Fruit fly (Drosophila melanogaster) whole organism, embryonic: Measurements from ENCODE around the gene CG14022.
A peak's percentile ranks its signal among the peaks of the same experiment; 100 is the strongest.

Source experiments
- Aef1 ChIP-seq: fragments of 200-800 bp; sonication (Bioruptor generic); IDR thresholded peaks from 3 replicates; pipeline ENCODE4 v1.3.6; 2022; ENCODE audit warnings: missing biosample characterization, missing genetic modification characterization
- Bteb2 ChIP-seq: fragments of 200-800 bp; sonication (Bioruptor generic); optimal IDR thresholded peaks from 2 replicates; lab custom pipeline; 2016; ENCODE audit warnings: missing biosample characterization, missing genetic modification characterization
- CG10147 ChIP-seq: fragments of 200-800 bp; sonication (Bioruptor generic); optimal IDR thresholded peaks from 2 replicates; lab custom pipeline; 2019; ENCODE audit warnings: missing biosample characterization, mild to moderate bottlenecking, missing genetic modification characterization, moderate library complexity
- CG12104 ChIP-seq: fragments of 200-800 bp; sonication (Bioruptor generic); optimal IDR thresholded peaks from 3 replicates; lab custom pipeline; 2016; ENCODE audit warnings: missing biosample characterization, missing genetic modification characterization
- CG12744 ChIP-seq: fragments of 200-800 bp; sonication (Bioruptor generic); optimal IDR thresholded peaks from 2 replicates; lab custom pipeline; 2016; ENCODE audit warnings: missing biosample characterization, missing genetic modification characterization
- CG13123 ChIP-seq: fragments of 200-800 bp; sonication (Bioruptor generic); optimal IDR thresholded peaks from 2 replicates; lab custom pipeline; 2016; ENCODE audit warnings: missing biosample characterization, missing genetic modification characterization
- CG13775 ChIP-seq: fragments of 200-800 bp; sonication (Bioruptor generic); optimal IDR thresholded peaks from 3 replicates; lab custom pipeline; 2017; ENCODE audit warnings: missing biosample characterization, mild to moderate bottlenecking, missing genetic modification characterization
- CG14710 ChIP-seq: fragments of 200-800 bp; sonication (Bioruptor generic); optimal IDR thresholded peaks from 3 replicates; lab custom pipeline; 2019; ENCODE audit warnings: missing biosample characterization, mild to moderate bottlenecking, missing genetic modification characterization, moderate library complexity
- CG2678 ChIP-seq: fragments of 200-800 bp; sonication (Bioruptor generic); optimal IDR thresholded peaks from 3 replicates; lab custom pipeline; 2019; ENCODE audit warnings: missing biosample characterization, mild to moderate bottlenecking, missing genetic modification characterization, moderate library complexity
- CG2889 ChIP-seq: fragments of 200-800 bp; sonication (Bioruptor generic); IDR thresholded peaks from 3 replicates; pipeline ENCODE4 v1.3.6; 2022; ENCODE audit warnings: missing biosample characterization, missing genetic modification characterization
- CG32767 ChIP-seq: fragments of 200-800 bp; sonication (Bioruptor generic); IDR thresholded peaks from 2 replicates; pipeline ENCODE4 v1.3.6; 2022; ENCODE audit warnings: missing biosample characterization, missing genetic modification characterization
- CG4360 ChIP-seq: fragments of 200-800 bp; sonication (Bioruptor generic); IDR thresholded peaks from 2 replicates; pipeline ENCODE4 v1.3.6; 2022; ENCODE audit warnings: missing biosample characterization, missing genetic modification characterization
- CG4820 ChIP-seq: fragments of 200-800 bp; sonication (Bioruptor generic); optimal IDR thresholded peaks from 3 replicates; lab custom pipeline; 2016; ENCODE audit warnings: missing biosample characterization, missing genetic modification characterization
- CG5180 ChIP-seq: fragments of 200-800 bp; sonication (Bioruptor generic); optimal IDR thresholded peaks from 3 replicates; lab custom pipeline; 2017; ENCODE audit warnings: missing biosample characterization, missing genetic modification characterization, mild to moderate bottlenecking, moderate library complexity, missing genetic modification reagents
- CG6683 ChIP-seq: fragments of 200-800 bp; sonication (Bioruptor generic); optimal IDR thresholded peaks from 2 replicates; lab custom pipeline; 2017; ENCODE audit warnings: missing biosample characterization, mild to moderate bottlenecking, missing genetic modification characterization, missing genetic modification reagents
- CG7271 ChIP-seq: fragments of 200-800 bp; sonication (Bioruptor generic); optimal IDR thresholded peaks from 2 replicates; lab custom pipeline; 2018; ENCODE audit warnings: missing biosample characterization, mild to moderate bottlenecking, missing genetic modification characterization, moderate library complexity
- CG8388 ChIP-seq: fragments of 200-800 bp; sonication (Bioruptor generic); optimal IDR thresholded peaks from 2 replicates; lab custom pipeline; 2019; ENCODE audit warnings: missing biosample characterization, mild to moderate bottlenecking, missing genetic modification characterization, moderate library complexity
- D ChIP-seq, 2 experiments: fragments of 200-800 bp in 1 of 2; fragments of >200 bp in 1 of 2; sonication (Bioruptor generic) in 1 of 2; optimal IDR thresholded peaks; 2 replicates in 1 of 2; 3 replicates in 1 of 2; lab custom pipeline; 2017; ENCODE audit warnings: mild to moderate bottlenecking in 1 of 2, missing biosample characterization in 1 of 2, missing genetic modification characterization in 1 of 2, missing genetic modification reagents in 1 of 2
- Dbx ChIP-seq: fragments of 200-800 bp; sonication (Bioruptor generic); IDR thresholded peaks from 3 replicates; pipeline ENCODE4 v1.3.6; 2022; ENCODE audit warnings: missing biosample characterization, missing genetic modification characterization
- Dp ChIP-seq: fragments of 200-800 bp; sonication (Bioruptor generic); optimal IDR thresholded peaks from 2 replicates; lab custom pipeline; 2018; ENCODE audit warnings: missing biosample characterization, mild to moderate bottlenecking, missing genetic modification characterization, moderate library complexity
- Drgx ChIP-seq: fragments of 200-800 bp; sonication (Bioruptor generic); IDR thresholded peaks from 2 replicates; pipeline ENCODE4 v1.3.6; 2022; ENCODE audit warnings: missing biosample characterization, missing genetic modification characterization
- HHEX ChIP-seq: fragments of 200-800 bp; sonication (Bioruptor generic); optimal IDR thresholded peaks from 3 replicates; lab custom pipeline; 2017; ENCODE audit warnings: missing biosample characterization, mild to moderate bottlenecking, missing genetic modification characterization, missing genetic modification reagents
- Hmr ChIP-seq: fragments of 200-800 bp; sonication (Bioruptor generic); optimal IDR thresholded peaks from 3 replicates; lab custom pipeline; 2017; ENCODE audit warnings: mild to moderate bottlenecking, missing biosample characterization, missing genetic modification reagents, missing genetic modification characterization
- Hr3 ChIP-seq: fragments of 200-800 bp; sonication (Bioruptor generic); optimal IDR thresholded peaks from 3 replicates; lab custom pipeline; 2016; ENCODE audit warnings: missing biosample characterization, missing genetic modification characterization
- Hr51 ChIP-seq, 2 experiments: fragments of 200-800 bp; sonication (Bioruptor generic); optimal IDR thresholded peaks; 2 replicates in 1 of 2; 3 replicates in 1 of 2; lab custom pipeline; 2016 to 2018; ENCODE audit warnings: missing biosample characterization in 2 of 2, missing genetic modification characterization in 2 of 2, mild to moderate bottlenecking in 1 of 2, moderate library complexity in 1 of 2
- Lhr ChIP-seq: fragments of 200-800 bp; sonication (Bioruptor generic); optimal IDR thresholded peaks from 3 replicates; lab custom pipeline; 2017; ENCODE audit warnings: mild to moderate bottlenecking, missing biosample characterization, missing genetic modification reagents, missing genetic modification characterization
- MESR4 ChIP-seq: fragments of 200-800 bp; sonication (Bioruptor generic); optimal IDR thresholded peaks from 2 replicates; lab custom pipeline; 2018; ENCODE audit warnings: missing biosample characterization, mild to moderate bottlenecking, missing genetic modification characterization, moderate library complexity
- Mes4 ChIP-seq: fragments of 200-800 bp; sonication (Bioruptor generic); optimal IDR thresholded peaks from 2 replicates; lab custom pipeline; 2016; ENCODE audit warnings: missing biosample characterization, missing genetic modification characterization
- Nf-YC ChIP-seq: fragments of 200-800 bp; optimal IDR thresholded peaks from 3 replicates; lab custom pipeline; 2019; ENCODE audit warnings: missing biosample characterization, mild to moderate bottlenecking, missing genetic modification characterization, moderate library complexity
- NfI ChIP-seq: fragments of 200-800 bp; sonication (Bioruptor generic); optimal IDR thresholded peaks from 3 replicates; lab custom pipeline; 2018; ENCODE audit warnings: missing biosample characterization, mild to moderate bottlenecking, missing genetic modification characterization, moderate library complexity
- amos ChIP-seq: fragments of 200-800 bp; sonication (Bioruptor generic); IDR thresholded peaks from 2 replicates; pipeline ENCODE4 v1.3.6; 2022; ENCODE audit warnings: missing biosample characterization, missing genetic modification characterization; ENCODE audit not compliant: partially characterized antibody
- aop ChIP-seq: fragments of 200-800 bp; sonication (Bioruptor generic); IDR thresholded peaks from 2 replicates; pipeline ENCODE4 v1.3.6; 2022; ENCODE audit warnings: missing biosample characterization, missing genetic modification characterization
- ase ChIP-seq: fragments of 200-800 bp; sonication (Bioruptor generic); IDR thresholded peaks from 3 replicates; pipeline ENCODE4 v1.3.6; 2022; ENCODE audit warnings: missing biosample characterization, missing genetic modification characterization
- chn ChIP-seq: fragments of 200-800 bp; sonication (Bioruptor generic); optimal IDR thresholded peaks from 2 replicates; lab custom pipeline; 2016; ENCODE audit warnings: missing biosample characterization, missing genetic modification characterization
- dimm ChIP-seq: fragments of 200-800 bp; sonication (Bioruptor generic); IDR thresholded peaks from 2 replicates; pipeline ENCODE4 v1.3.6; 2022; ENCODE audit warnings: missing biosample characterization, missing genetic modification characterization
- dmrt11E ChIP-seq: fragments of 200-800 bp; sonication (Bioruptor generic); optimal IDR thresholded peaks from 3 replicates; lab custom pipeline; 2018; ENCODE audit warnings: missing biosample characterization, mild to moderate bottlenecking, missing genetic modification characterization, moderate library complexity
- esg ChIP-seq: fragments of 200-800 bp; sonication (Bioruptor generic); conservative IDR thresholded peaks from 2 replicates; pipeline ENCODE4 v1.3.6; 2022; ENCODE audit warnings: missing biosample characterization, missing genetic modification characterization
- eve ChIP-seq, 2 experiments: fragments of >200 bp; optimal IDR thresholded peaks; 2 replicates each; lab custom pipeline; 2017; ENCODE audit warnings: missing biosample characterization in 2 of 2, missing genetic modification characterization in 2 of 2
- eyg ChIP-seq: fragments of 200-800 bp; sonication (Bioruptor generic); optimal IDR thresholded peaks from 3 replicates; lab custom pipeline; 2016; ENCODE audit warnings: missing biosample characterization, missing genetic modification characterization
- fru ChIP-seq: fragments of >200 bp; optimal IDR thresholded peaks from 2 replicates; lab custom pipeline; 2017
- fu2 ChIP-seq: fragments of 200-800 bp; sonication (Bioruptor generic); optimal IDR thresholded peaks from 2 replicates; lab custom pipeline; 2016; ENCODE audit warnings: missing biosample characterization, missing genetic modification characterization
- gsb ChIP-seq: fragments of 200-800 bp; sonication (Bioruptor generic); IDR thresholded peaks from 2 replicates; pipeline ENCODE4 v1.3.6; 2022; ENCODE audit warnings: missing biosample characterization, missing genetic modification characterization
- pho ChIP-seq: fragments of 200-800 bp; sonication (Bioruptor generic); optimal IDR thresholded peaks from 2 replicates; lab custom pipeline; 2016; ENCODE audit warnings: missing biosample characterization, missing genetic modification characterization
- shn ChIP-seq: fragments of 200-800 bp; sonication (Bioruptor generic); optimal IDR thresholded peaks from 3 replicates; lab custom pipeline; 2016; ENCODE audit warnings: missing biosample characterization, missing genetic modification characterization
- sisA ChIP-seq: fragments of 200-800 bp; sonication (Bioruptor generic); IDR thresholded peaks from 2 replicates; pipeline ENCODE4 v1.3.6; 2022; ENCODE audit warnings: missing biosample characterization, missing genetic modification characterization
- so ChIP-seq: fragments of 200-800 bp; sonication (Bioruptor generic); IDR thresholded peaks from 3 replicates; pipeline ENCODE4 v1.3.6; 2022; ENCODE audit warnings: missing biosample characterization, missing genetic modification characterization
- tna ChIP-seq: fragments of 200-800 bp; sonication (Bioruptor generic); IDR thresholded peaks from 2 replicates; pipeline ENCODE4 v1.3.6; 2022; ENCODE audit warnings: missing biosample characterization, missing genetic modification characterization; ENCODE audit not compliant: partially characterized antibody
- unpg ChIP-seq: fragments of 200-800 bp; sonication (Bioruptor generic); optimal IDR thresholded peaks from 3 replicates; lab custom pipeline; 2018; ENCODE audit warnings: missing biosample characterization, mild to moderate bottlenecking, missing genetic modification characterization, moderate library complexity
- wor ChIP-seq: fragments of 200-800 bp; sonication (Bioruptor generic); IDR thresholded peaks from 2 replicates; pipeline ENCODE4 v1.3.6; 2022; ENCODE audit warnings: missing biosample characterization, missing genetic modification characterization

The CG14022 gene

DNA sequence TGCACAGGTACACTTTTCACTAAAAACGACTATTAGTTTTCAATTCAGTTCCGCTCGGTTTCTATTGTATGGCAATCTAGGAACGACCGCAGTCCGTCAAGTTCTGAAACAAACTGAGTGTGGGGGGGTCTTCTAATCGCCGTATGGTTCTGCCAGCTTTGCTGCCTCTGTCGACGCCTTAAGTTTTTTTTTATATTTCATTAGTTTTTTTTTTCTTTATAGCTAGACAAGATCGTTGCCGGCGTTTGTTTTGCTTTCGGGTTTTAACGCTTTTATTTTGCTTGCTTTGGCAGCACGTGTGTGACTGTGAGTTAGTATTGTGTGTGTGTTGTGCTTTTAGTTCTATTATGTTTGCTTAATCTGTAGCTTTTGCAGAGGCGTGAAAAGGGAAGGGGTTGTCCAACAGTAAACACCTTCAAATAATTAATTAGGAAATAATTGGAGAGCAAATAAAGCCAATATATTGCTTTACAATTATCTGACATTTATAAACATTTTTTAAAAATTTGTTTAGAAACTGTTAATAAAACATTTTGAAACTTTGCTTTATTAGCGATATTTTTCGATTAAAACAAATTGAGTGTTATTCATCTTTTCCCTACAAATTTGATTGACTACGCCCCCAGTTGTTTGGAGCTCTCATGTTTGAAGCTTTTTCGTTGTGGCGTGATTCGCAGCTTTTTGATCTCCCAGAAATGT, 13.6 kb upstream of the CG14022 start, which contains the start of gene Acsf2 (continued):
- TF ChIP-seq D (optimal IDR thresholded peaks at IDR 0.05; lab: Kevin White, UChicago) (no peak), D (GFP tag; optimal IDR thresholded peaks at IDR 0.05; lab: Kevin White, UChicago) (peak; percentile 33), CG2678 (peak; percentile 99), Hr51 (GFP tag; optimal IDR thresholded peaks at IDR 0.05; lab: Kevin White, UChicago) (peak; percentile 95 to 97), ase (GFP tag; lab: Robert Waterston, UW) (peak; percentile 84), CG12744 (GFP tag; lab: Kevin White, UChicago) (peak; percentile 95), CG13123 (GFP tag; lab: Kevin White, UChicago) (peak; percentile 75), unpg (GFP tag; lab: Kevin White, UChicago) (peak; percentile 95), Dp (GFP tag; lab: Kevin White, UChicago) (peak; percentile 6), CG6683 (GFP tag; lab: Kevin White, UChicago) (peak; percentile 95), Bteb2 (GFP tag; lab: Kevin White, UChicago) (peak; percentile 96), pho (GFP tag; lab: Kevin White, UChicago) (peak; percentile 99), CG5180 (peak; percentile 80), CG4820 (GFP tag; lab: Kevin White, UChicago) (peak; percentile 83), CG10147 (GFP tag; lab: Kevin White, UChicago) (peak; percentile 99), Hr3 (peak; percentile 93), amos (GFP tag; lab: Robert Waterston, UW) (no peak; the same call in 1 of the 2 replicates), dimm (GFP tag; lab: Robert Waterston, UW) (peak; percentile 76), eve (GFP tag; optimal IDR thresholded peaks at IDR 0.05; lab: Kevin White, UChicago) (peak in 1 of 2 experiments; percentile 89), NfI (GFP tag; lab: Kevin White, UChicago) (peak; percentile 96), Aef1 (GFP tag; lab: Robert Waterston, UW) (peak; percentile 96), CG32767 (GFP tag; lab: Robert Waterston, UW) (peak; percentile 91), eyg (GFP tag; lab: Kevin White, UChicago) (peak; percentile 90), so (peak; percentile 95), tna (GFP tag; lab: Robert Waterston, UW) (no peak), esg (GFP tag; lab: Robert Waterston, UW) (peak; percentile 93), MESR4 (GFP tag; lab: Kevin White, UChicago) (peak; percentile 14), CG2889 (GFP tag; lab: Robert Waterston, UW) (peak; percentile 90), Drgx (peak; percentile 96), shn (GFP tag; lab: Kevin White, UChicago) (peak; percentile 94), wor (peak; percentile 76), Dbx (GFP tag; lab: Robert Waterston, UW) (peak; percentile 99), sisA (GFP tag; lab: Robert Waterston, UW) (peak; percentile 79), aop (GFP tag; lab: Robert Waterston, UW) (no peak), Nf-YC (tag; lab: Kevin White, UChicago) (peak; percentile 90), CG13775 (GFP tag; lab: Kevin White, UChicago) (peak; percentile 95), CG4360 (GFP tag; lab: Robert Waterston, UW) (no peak), fru (lab: Kevin White, UChicago) (no peak), Mes4 (GFP tag; lab: Kevin White, UChicago) (peak; percentile 70), fu2 (GFP tag; lab: Kevin White, UChicago) (peak; percentile 98), CG12104 (peak; percentile 95), chn (peak; percentile 85), CG14710 (tag; lab: Kevin White, UChicago) (peak; percentile 13), Lhr (GFP tag; lab: Kevin White, UChicago) (no peak), dmrt11E (tag; lab: Kevin White, UChicago) (no peak), CG7271 (tag; lab: Kevin White, UChicago) (peak; percentile 28), Hmr (peak; percentile 99), CG8388 (GFP tag; lab: Kevin White, UChicago) (peak; percentile 64), gsb (GFP tag; lab: Robert Waterston, UW) (peak; percentile 97), HHEX (GFP tag; lab: Kevin White, UChicago) (peak; percentile 97)
